Worm (Caenorhabditis elegans) whole organism, young adult: ENCODE measurements around the gene egl-20.
A peak's percentile ranks its signal among the peaks of the same experiment; 100 is the strongest.

ENCODE experiments used
- B0019.2 ChIP-seq: fragments of 200-800 bp; sonication (Bioruptor generic); conservative IDR thresholded peaks from 2 replicates; pipeline ENCODE4 v1.3.6; 2022; ENCODE audit warnings: missing genetic modification reagents, missing genetic modification characterization, missing compliant biosample characterization
- F49E8.2 ChIP-seq: sonication (generic microtip); optimal IDR thresholded peaks from 3 replicates; lab custom pipeline; 2017; ENCODE audit warnings: missing genetic modification characterization, mild to moderate bottlenecking, missing compliant biosample characterization, antibody characterized with exemption, moderate library complexity; ENCODE audit not compliant: insufficient read depth
- F57A8.1 ChIP-seq: fragments of 200-800 bp; sonication (Bioruptor generic); optimal IDR thresholded peaks from 2 replicates; lab custom pipeline; 2018; ENCODE audit warnings: mild to moderate bottlenecking, missing genetic modification characterization, moderate library complexity, missing compliant biosample characterization
- T07F8.4 ChIP-seq: sonication (generic microtip); optimal IDR thresholded peaks from 2 replicates; lab custom pipeline; 2016; ENCODE audit warnings: mild to moderate bottlenecking, missing genetic modification characterization, moderate library complexity, missing compliant biosample characterization
- Y53F4B.3 ChIP-seq: fragments of 200-800 bp; sonication (Bioruptor generic); IDR thresholded peaks from 2 replicates; pipeline ENCODE4 v1.3.6; 2022; ENCODE audit warnings: missing genetic modification reagents, missing genetic modification characterization, missing compliant biosample characterization
- Y53G8AR.9 ChIP-seq: fragments of 200-800 bp; sonication (Bioruptor generic); conservative IDR thresholded peaks from 2 replicates; pipeline ENCODE4 v1.3.6; 2022; ENCODE audit warnings: missing genetic modification reagents, missing genetic modification characterization, missing compliant biosample characterization
- ZK185.1 ChIP-seq: sonication (generic microtip); optimal IDR thresholded peaks from 2 replicates; lab custom pipeline; 2016; ENCODE audit warnings: mild to moderate bottlenecking, missing genetic modification characterization, missing compliant biosample characterization; ENCODE audit not compliant: poor library complexity, severe bottlenecking
- ama-1 ChIP-seq, 3 experiments: fragments of 150-350 bp in 1 of 3; sonication (generic microtip) in 2 of 3; optimal IDR thresholded peaks; 2 replicates each; lab custom pipeline; 2014 to 2018; ENCODE audit warnings: missing biosample characterization in 2 of 3, missing genetic modification characterization in 2 of 3, missing genetic modification reagents in 2 of 3
- aptf-3 ChIP-seq: fragments of 200-800 bp; sonication (Bioruptor generic); IDR thresholded peaks from 2 replicates; pipeline ENCODE4 v1.3.6; 2022; ENCODE audit warnings: missing genetic modification characterization, missing compliant biosample characterization
- atf-7 ChIP-seq: sonication (generic microtip); optimal IDR thresholded peaks from 2 replicates; lab custom pipeline; 2017; ENCODE audit warnings: mild to moderate bottlenecking, missing genetic modification characterization, missing compliant biosample characterization
- athp-1 ChIP-seq: sonication (generic microtip); optimal IDR thresholded peaks from 2 replicates; lab custom pipeline; 2017; ENCODE audit warnings: mild to moderate bottlenecking, missing genetic modification characterization, missing compliant biosample characterization
- attf-6 ChIP-seq: fragments of 200-800 bp; sonication (Bioruptor generic); IDR thresholded peaks from 2 replicates; pipeline ENCODE4 v1.3.6; 2022; ENCODE audit warnings: missing genetic modification reagents, missing genetic modification characterization, missing compliant biosample characterization
- cebp-1 ChIP-seq, 2 experiments: fragments of 200-800 bp in 1 of 2; sonication (Bioruptor generic) in 1 of 2; sonication (generic microtip) in 1 of 2; IDR thresholded peaks in 1 of 2; optimal IDR thresholded peaks in 1 of 2; 2 replicates each; pipeline versions ENCODE4 v1.3.6 to Lab custom; 2017 to 2022; ENCODE audit warnings: missing compliant biosample characterization in 2 of 2, missing genetic modification characterization in 2 of 2, mild to moderate bottlenecking in 1 of 2, missing genetic modification reagents in 1 of 2, moderate library complexity in 1 of 2
- ceh-27 ChIP-seq: fragments of 200-800 bp; sonication (Bioruptor generic); optimal IDR thresholded peaks from 2 replicates; lab custom pipeline; 2018; ENCODE audit warnings: mild to moderate bottlenecking, missing genetic modification characterization, moderate library complexity, missing compliant biosample characterization
- ceh-58 ChIP-seq: fragments of 200-800 bp; sonication (Bioruptor generic); IDR thresholded peaks from 2 replicates; pipeline ENCODE4 v1.3.6; 2022; ENCODE audit warnings: missing genetic modification characterization, missing compliant biosample characterization
- ceh-79 ChIP-seq: sonication (generic microtip); optimal IDR thresholded peaks from 2 replicates; lab custom pipeline; 2017; ENCODE audit warnings: mild to moderate bottlenecking, missing genetic modification characterization, missing compliant biosample characterization
- ceh-91 ChIP-seq: fragments of 200-800 bp; sonication (Bioruptor generic); IDR thresholded peaks from 2 replicates; pipeline ENCODE4 v1.3.6; 2022; ENCODE audit warnings: missing genetic modification reagents, missing genetic modification characterization, missing compliant biosample characterization
- die-1 ChIP-seq: sonication (generic microtip); optimal IDR thresholded peaks from 2 replicates; lab custom pipeline; 2016; ENCODE audit warnings: missing genotype, mild to moderate bottlenecking, missing genetic modification characterization, missing compliant biosample characterization
- dpff-1 ChIP-seq: sonication (generic microtip); optimal IDR thresholded peaks from 2 replicates; lab custom pipeline; 2017; ENCODE audit warnings: mild to moderate bottlenecking, missing genetic modification characterization, missing compliant biosample characterization
- dpl-1 ChIP-seq: fragments of 150-350 bp; optimal IDR thresholded peaks from 2 replicates; lab custom pipeline; 2014; ENCODE audit warnings: missing biosample characterization, missing genetic modification reagents, missing genetic modification characterization
- efl-1 ChIP-seq: fragments of 150-350 bp; optimal IDR thresholded peaks from 2 replicates; lab custom pipeline; 2014; ENCODE audit warnings: missing biosample characterization, missing genetic modification reagents, missing genetic modification characterization
- egrh-3 ChIP-seq: fragments of 200-800 bp; sonication (Bioruptor generic); IDR thresholded peaks from 2 replicates; pipeline ENCODE4 v1.3.6; 2022; ENCODE audit warnings: missing genetic modification reagents, missing genetic modification characterization, missing compliant biosample characterization
- ekl-4 ChIP-seq: fragments of 200-800 bp; sonication (Bioruptor generic); IDR thresholded peaks from 2 replicates; pipeline ENCODE4 v1.3.6; 2022; ENCODE audit warnings: missing genetic modification reagents, missing genetic modification characterization, missing compliant biosample characterization
- ets-4 ChIP-seq: fragments of 200-800 bp; sonication (Bioruptor generic); optimal IDR thresholded peaks from 2 replicates; lab custom pipeline; 2018; ENCODE audit warnings: mild to moderate bottlenecking, missing genetic modification characterization, missing compliant biosample characterization
- him-1 ChIP-seq: sonication (generic microtip); optimal IDR thresholded peaks from 2 replicates; lab custom pipeline; 2016; ENCODE audit warnings: missing genotype, missing genetic modification reagents, missing genetic modification characterization, missing compliant biosample characterization
- hlh-26 ChIP-seq: fragments of 200-800 bp; sonication (Bioruptor generic); conservative IDR thresholded peaks from 2 replicates; pipeline ENCODE4 v1.3.6; 2022; ENCODE audit warnings: missing genetic modification reagents, missing genetic modification characterization, missing compliant biosample characterization
- hrde-1 ChIP-seq: sonication (generic microtip); optimal IDR thresholded peaks from 2 replicates; lab custom pipeline; 2016; ENCODE audit warnings: missing genetic modification characterization, mild to moderate bottlenecking, missing compliant biosample characterization, moderate library complexity, missing genotype, missing genetic modification reagents, borderline replicate concordance
- let-526 ChIP-seq: fragments of 200-800 bp; sonication (Bioruptor generic); IDR thresholded peaks from 2 replicates; pipeline ENCODE4 v1.3.6; 2022; ENCODE audit warnings: missing genetic modification reagents, missing genetic modification characterization, missing compliant biosample characterization
- lin-26 ChIP-seq: fragments of 200-800 bp; sonication (Bioruptor generic); IDR thresholded peaks from 2 replicates; pipeline ENCODE4 v1.3.6; 2022; ENCODE audit warnings: missing genetic modification reagents, missing genetic modification characterization, missing compliant biosample characterization
- lin-40 ChIP-seq: sonication (generic microtip); optimal IDR thresholded peaks from 2 replicates; lab custom pipeline; 2016; ENCODE audit warnings: missing genetic modification characterization, mild to moderate bottlenecking, missing compliant biosample characterization, missing genotype, missing genetic modification reagents
- lin-54 ChIP-seq: fragments of 200-800 bp; sonication (Bioruptor generic); optimal IDR thresholded peaks from 2 replicates; lab custom pipeline; 2018; ENCODE audit warnings: mild to moderate bottlenecking, missing genetic modification characterization, missing compliant biosample characterization
- lir-1 ChIP-seq: fragments of 200-800 bp; sonication (Bioruptor generic); conservative IDR thresholded peaks from 2 replicates; pipeline ENCODE4 v1.3.6; 2022; ENCODE audit warnings: missing genetic modification reagents, missing genetic modification characterization, missing compliant biosample characterization
- madf-3 ChIP-seq: fragments of 200-800 bp; sonication (Bioruptor generic); IDR thresholded peaks from 2 replicates; pipeline ENCODE4 v1.3.6; 2022; ENCODE audit warnings: missing genetic modification reagents, missing genetic modification characterization, missing compliant biosample characterization
- madf-6 ChIP-seq: fragments of 200-800 bp; sonication (Bioruptor generic); IDR thresholded peaks from 2 replicates; pipeline ENCODE4 v1.3.6; 2022; ENCODE audit warnings: missing genetic modification reagents, missing genetic modification characterization, missing compliant biosample characterization
- madf-8 ChIP-seq: fragments of 200-800 bp; sonication (Bioruptor generic); conservative IDR thresholded peaks from 2 replicates; pipeline ENCODE4 v1.3.6; 2022; ENCODE audit warnings: missing genetic modification reagents, missing genetic modification characterization, missing compliant biosample characterization
- mel-28 ChIP-seq: sonication (generic microtip); optimal IDR thresholded peaks from 2 replicates; lab custom pipeline; 2016; ENCODE audit warnings: borderline replicate concordance, mild to moderate bottlenecking, missing genetic modification characterization, missing compliant biosample characterization
- mxl-1 ChIP-seq: sonication (generic microtip); optimal IDR thresholded peaks from 2 replicates; lab custom pipeline; 2016; ENCODE audit warnings: missing genetic modification characterization, missing compliant biosample characterization
- nfya-2 ChIP-seq: fragments of 200-800 bp; sonication (Bioruptor generic); IDR thresholded peaks from 2 replicates; pipeline ENCODE4 v1.3.6; 2022; ENCODE audit warnings: missing genetic modification reagents, missing genetic modification characterization, missing compliant biosample characterization
- nfyb-1 ChIP-seq: fragments of 200-800 bp; sonication (Bioruptor generic); IDR thresholded peaks from 2 replicates; pipeline ENCODE4 v1.3.6; 2022; ENCODE audit warnings: missing genetic modification reagents, missing genetic modification characterization, missing compliant biosample characterization
- nhr-120 ChIP-seq: fragments of 200-800 bp; sonication (Bioruptor generic); IDR thresholded peaks from 2 replicates; pipeline ENCODE4 v1.3.6; 2022; ENCODE audit warnings: missing genetic modification characterization, missing compliant biosample characterization
- nhr-179 ChIP-seq: sonication (generic microtip); optimal IDR thresholded peaks from 2 replicates; lab custom pipeline; 2016; ENCODE audit warnings: mild to moderate bottlenecking, missing genetic modification characterization, missing compliant biosample characterization
- nhr-80 ChIP-seq: sonication (generic microtip); optimal IDR thresholded peaks from 2 replicates; lab custom pipeline; 2016; ENCODE audit warnings: missing genetic modification characterization, missing compliant biosample characterization
- pbrm-1 ChIP-seq: fragments of 200-800 bp; sonication (Bioruptor generic); IDR thresholded peaks from 2 replicates; pipeline ENCODE4 v1.3.6; 2022; ENCODE audit warnings: missing genetic modification reagents, missing genetic modification characterization, missing compliant biosample characterization
- snpc-1.1 ChIP-seq: sonication (generic microtip); optimal IDR thresholded peaks from 2 replicates; lab custom pipeline; 2017; ENCODE audit warnings: missing genetic modification characterization, mild to moderate bottlenecking, missing compliant biosample characterization, antibody characterized with exemption, moderate library complexity, missing genotype, missing genetic modification reagents; ENCODE audit not compliant: insufficient read depth
- somi-1 ChIP-seq: fragments of 200-800 bp; sonication (Bioruptor generic); optimal IDR thresholded peaks from 2 replicates; lab custom pipeline; 2018; ENCODE audit warnings: mild to moderate bottlenecking, missing genetic modification characterization, missing compliant biosample characterization
- tlf-1 ChIP-seq: fragments of 200-800 bp; sonication (Bioruptor generic); optimal IDR thresholded peaks from 2 replicates; lab custom pipeline; 2018; ENCODE audit warnings: mild to moderate bottlenecking, missing genetic modification characterization, missing compliant biosample characterization
- unc-130 ChIP-seq: sonication (generic microtip); optimal IDR thresholded peaks from 2 replicates; lab custom pipeline; 2016; ENCODE audit warnings: missing genetic modification reagents, missing genetic modification characterization, missing compliant biosample characterization
- ztf-28 ChIP-seq: fragments of 200-800 bp; sonication (Bioruptor generic); IDR thresholded peaks from 2 replicates; pipeline ENCODE4 v1.3.6; 2022; ENCODE audit warnings: missing genetic modification reagents, missing genetic modification characterization, missing compliant biosample characterization

egl-20 gene

ce11 chrIV:9778016-9778415, 37.3 kb downstream of the egl-20 start, which contains the start of gene T13F2.6 (continued):
- TF ChIP-seq mxl-1 (tag; lab: Kevin White, UChicago), result no peak
- TF ChIP-seq snpc-1.1 (tag; lab: Kevin White, UChicago), result peak; percentile 57
- TF ChIP-seq cebp-1 (GFP tag; IDR thresholded peaks at IDR 0.05; lab: Robert Waterston, UW), result no peak
- TF ChIP-seq cebp-1 (tag; optimal IDR thresholded peaks at IDR 0.05; lab: Kevin White, UChicago), result no peak
- no peak for TF ChIP-seq ceh-27
- TF ChIP-seq dpl-1, result peak; percentile 79
- peak; percentile 55 for TF ChIP-seq him-1 (tag; lab: Kevin White, UChicago)
- TF ChIP-seq unc-130 (GFP tag; lab: Kevin White, UChicago), result peak; percentile 73
- TF ChIP-seq ama-1 (optimal IDR thresholded peaks at IDR 0.05; lab: Kevin White, UChicago), result no peak
- no peak for TF ChIP-seq ama-1 (GFP tag; optimal IDR thresholded peaks at IDR 0.05; lab: Kevin White, UChicago)
- no peak for TF ChIP-seq die-1 (tag; lab: Kevin White, UChicago)
- peak; percentile 91 for TF ChIP-seq B0019.2 (GFP tag; lab: Robert Waterston, UW)
- no peak; the same call in 1 of the 2 replicates for TF ChIP-seq lir-1 (GFP tag; lab: Robert Waterston, UW)
- TF ChIP-seq ceh-91 (GFP tag; lab: Robert Waterston, UW), result peak; percentile 93
- TF ChIP-seq hrde-1 (tag; lab: Kevin White, UChicago), result peak; percentile 26
- no peak for TF ChIP-seq aptf-3 (GFP tag; lab: Robert Waterston, UW)
- TF ChIP-seq attf-6 (GFP tag; lab: Robert Waterston, UW), result peak; percentile 77
- TF ChIP-seq ekl-4 (GFP tag; lab: Robert Waterston, UW), result peak; percentile 86
- TF ChIP-seq lin-40 (tag; lab: Kevin White, UChicago), result no peak
- peak; percentile 92 for TF ChIP-seq efl-1 (GFP tag; lab: Kevin White, UChicago)
- TF ChIP-seq madf-6 (GFP tag; lab: Robert Waterston, UW), result peak; percentile 97
- peak; percentile 83 for TF ChIP-seq tlf-1 (GFP tag; lab: Kevin White, UChicago)
- TF ChIP-seq ztf-28, result no peak
- TF ChIP-seq Y53F4B.3, result peak; percentile 82
- TF ChIP-seq F49E8.2, result peak; percentile 92
- TF ChIP-seq lin-26 (GFP tag; lab: Robert Waterston, UW), result no peak
- no peak for TF ChIP-seq somi-1 (GFP tag; lab: Kevin White, UChicago)
- peak; percentile 86 for TF ChIP-seq madf-3 (GFP tag; lab: Robert Waterston, UW)
- no peak for TF ChIP-seq Y53G8AR.9
- no peak for TF ChIP-seq nhr-80 (tag; lab: Kevin White, UChicago)
- no peak for TF ChIP-seq egrh-3 (GFP tag; lab: Robert Waterston, UW)
- no peak for TF ChIP-seq ceh-58 (GFP tag; lab: Robert Waterston, UW)
- TF ChIP-seq dpff-1 (tag; lab: Kevin White, UChicago), result no peak
- TF ChIP-seq hlh-26 (GFP tag; lab: Robert Waterston, UW), result no peak
- TF ChIP-seq ZK185.1 (tag; lab: Kevin White, UChicago), result no peak
- TF ChIP-seq nfyb-1, result no peak
- TF ChIP-seq F57A8.1 (GFP tag; lab: Kevin White, UChicago), result no peak
- TF ChIP-seq pbrm-1 (GFP tag; lab: Robert Waterston, UW), result peak; percentile 79
- TF ChIP-seq nhr-179 (tag; lab: Kevin White, UChicago), result no peak
- no peak; the same call in 1 of the 2 replicates for TF ChIP-seq madf-8 (GFP tag; lab: Robert Waterston, UW)
- TF ChIP-seq T07F8.4 (tag; lab: Kevin White, UChicago), result no peak
- TF ChIP-seq ceh-79 (tag; lab: Kevin White, UChicago), result no peak
- no peak for TF ChIP-seq nhr-120 (GFP tag; lab: Robert Waterston, UW)
- no peak for TF ChIP-seq atf-7 (tag; lab: Kevin White, UChicago)
- TF ChIP-seq nfya-2 (GFP tag; lab: Robert Waterston, UW), result no peak
- no peak for TF ChIP-seq ets-4 (GFP tag; lab: Kevin White, UChicago)
- TF ChIP-seq lin-54 (GFP tag; lab: Kevin White, UChicago), result peak; percentile 93
- TF ChIP-seq let-526 (GFP tag; lab: Robert Waterston, UW), result no peak
- TF ChIP-seq mel-28 (tag; lab: Kevin White, UChicago), result no peak
- TF ChIP-seq athp-1 (tag; lab: Kevin White, UChicago), result peak; percentile 65
